Worm (Caenorhabditis elegans): Measurements from ENCODE around the gene clec-32.

DNA sequence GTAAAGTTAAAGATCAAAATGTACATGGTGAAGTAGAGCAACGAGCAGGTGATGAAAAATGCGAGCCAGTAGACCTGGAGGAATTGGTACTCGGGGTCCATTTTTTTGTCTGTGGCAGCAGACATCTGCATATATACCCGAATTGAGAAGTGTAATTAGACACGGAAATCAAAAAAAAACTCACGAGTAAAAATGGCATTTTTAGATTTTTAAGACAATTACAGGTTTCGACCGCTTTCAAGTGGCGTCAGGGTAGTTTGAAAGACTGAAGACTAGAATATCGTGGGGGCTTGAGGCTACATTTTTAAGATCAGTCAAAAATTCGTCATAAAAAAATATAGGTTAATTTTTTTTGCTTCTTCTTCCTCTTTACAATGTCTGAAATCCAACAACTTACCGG is 41.1 kb upstream of the clec-32 start, which contains the start of gene srd-68:
- TF ChIP-seq ama-1 (optimal IDR thresholded peaks at IDR 0.05) = no peak
- no peak for TF ChIP-seq tbx-11 (GFP tag; IDR thresholded peaks at IDR 0.05)
- TF ChIP-seq ets-7 (tag; optimal IDR thresholded peaks at IDR 0.05) = no peak
- TF ChIP-seq hmbx-1 (tag; optimal IDR thresholded peaks at IDR 0.05) = no peak
- TF ChIP-seq pes-1 (GFP tag; IDR thresholded peaks at IDR 0.05) = no peak
- TF ChIP-seq aly-1 (tag; optimal IDR thresholded peaks at IDR 0.05) = no peak
- TF ChIP-seq tra-4 (tag; optimal IDR thresholded peaks at IDR 0.05) = no peak
- no peak for TF ChIP-seq flt-1 (GFP tag; IDR thresholded peaks at IDR 0.05)
- no peak for TF ChIP-seq B0310.2 (tag; optimal IDR thresholded peaks at IDR 0.05)
